Fruit fly (Drosophila melanogaster) whole organism, embryonic: ENCODE results near the gene dah.

Experiments
- CG10274 ChIP-seq: fragments of 200-800 bp; sonication (Bioruptor generic); optimal IDR thresholded peaks from 3 replicates; lab custom pipeline; 2017; ENCODE audit warnings: missing biosample characterization, mild to moderate bottlenecking, missing genetic modification characterization
- CG10565 ChIP-seq: fragments of 200-800 bp; sonication (Bioruptor generic); optimal IDR thresholded peaks from 3 replicates; lab custom pipeline; 2016; ENCODE audit warnings: missing biosample characterization, mild to moderate bottlenecking, missing genetic modification characterization
- CG11093 ChIP-seq: fragments of 200-800 bp; sonication (Bioruptor generic); IDR thresholded peaks from 3 replicates; pipeline ENCODE4 v1.3.6; 2022; ENCODE audit warnings: missing biosample characterization, missing genetic modification characterization
- CG11560 ChIP-seq: fragments of 200-800 bp; sonication (Bioruptor generic); IDR thresholded peaks from 3 replicates; pipeline ENCODE4 v1.3.6; 2022; ENCODE audit warnings: missing biosample characterization, missing genetic modification characterization
- CG12071 ChIP-seq: fragments of 200-800 bp; sonication (Bioruptor generic); optimal IDR thresholded peaks from 3 replicates; lab custom pipeline; 2018; ENCODE audit warnings: missing biosample characterization, mild to moderate bottlenecking, missing genetic modification characterization
- CG1233 ChIP-seq: fragments of 200-800 bp; sonication (Bioruptor generic); optimal IDR thresholded peaks from 4 replicates; lab custom pipeline; 2018; ENCODE audit warnings: missing biosample characterization, mild to moderate bottlenecking, missing genetic modification characterization
- CG12769 ChIP-seq: fragments of 200-800 bp; sonication (Bioruptor generic); optimal IDR thresholded peaks from 2 replicates; lab custom pipeline; 2019; ENCODE audit warnings: missing biosample characterization, mild to moderate bottlenecking, missing genetic modification characterization, moderate library complexity
- CG13123 ChIP-seq: fragments of 200-800 bp; sonication (Bioruptor generic); optimal IDR thresholded peaks from 2 replicates; lab custom pipeline; 2016; ENCODE audit warnings: missing biosample characterization, missing genetic modification characterization
- CG13287 ChIP-seq: fragments of 200-800 bp; sonication (Bioruptor generic); IDR thresholded peaks from 2 replicates; pipeline ENCODE4 v1.3.6; 2022; ENCODE audit warnings: missing biosample characterization, missing genetic modification characterization; ENCODE audit not compliant: partially characterized antibody
- CG14860 ChIP-seq: fragments of 200-800 bp; sonication (Bioruptor generic); IDR thresholded peaks from 3 replicates; pipeline ENCODE4 v1.3.6; 2022; ENCODE audit warnings: missing biosample characterization, missing genetic modification characterization; ENCODE audit not compliant: partially characterized antibody
- CG16815 ChIP-seq: fragments of 200-800 bp; sonication (Bioruptor generic); optimal IDR thresholded peaks from 3 replicates; lab custom pipeline; 2017; ENCODE audit warnings: missing biosample characterization, mild to moderate bottlenecking, missing genetic modification characterization
- CG18262 ChIP-seq: fragments of 200-800 bp; optimal IDR thresholded peaks from 3 replicates; lab custom pipeline; 2019; ENCODE audit warnings: missing biosample characterization, mild to moderate bottlenecking, missing genetic modification characterization, moderate library complexity
- CG2199 ChIP-seq: fragments of 200-800 bp; sonication (Bioruptor generic); IDR thresholded peaks from 3 replicates; pipeline ENCODE4 v1.3.6; 2022; ENCODE audit warnings: missing biosample characterization, missing genetic modification characterization
- CG2202 ChIP-seq: fragments of 200-800 bp; sonication (Bioruptor generic); optimal IDR thresholded peaks from 2 replicates; lab custom pipeline; 2018; ENCODE audit warnings: missing biosample characterization, mild to moderate bottlenecking, missing genetic modification characterization
- CG34376 ChIP-seq: fragments of 200-800 bp; sonication (Bioruptor generic); optimal IDR thresholded peaks from 2 replicates; lab custom pipeline; 2018; ENCODE audit warnings: missing biosample characterization, mild to moderate bottlenecking, missing genetic modification characterization
- CG4854 ChIP-seq: fragments of 200-800 bp; sonication (Bioruptor generic); optimal IDR thresholded peaks from 2 replicates; lab custom pipeline; 2016; ENCODE audit warnings: missing biosample characterization, missing genetic modification characterization, inconsistent platforms
- CHES-1-like ChIP-seq: fragments of 200-800 bp; sonication (Bioruptor generic); optimal IDR thresholded peaks from 2 replicates; lab custom pipeline; 2016; ENCODE audit warnings: missing biosample characterization, missing genetic modification characterization
- Dip2 ChIP-seq: fragments of 200-800 bp; sonication (Bioruptor generic); IDR thresholded peaks from 2 replicates; pipeline ENCODE4 v1.3.6; 2022; ENCODE audit warnings: missing biosample characterization, missing genetic modification characterization
- E2f1 ChIP-seq: fragments of 200-800 bp; sonication (Bioruptor generic); IDR thresholded peaks from 2 replicates; pipeline ENCODE4 v1.3.6; 2022; ENCODE audit warnings: missing biosample characterization, missing genetic modification characterization
- Ets65A ChIP-seq: fragments of 200-800 bp; sonication (Bioruptor generic); peaks from one replicate; lab custom pipeline; 2016; ENCODE audit warnings: missing biosample characterization, missing genetic modification characterization
- Fer1 ChIP-seq: fragments of 200-800 bp; sonication (Bioruptor generic); optimal IDR thresholded peaks from 2 replicates; lab custom pipeline; 2017; ENCODE audit warnings: missing biosample characterization, mild to moderate bottlenecking, missing genetic modification characterization
- GATAe ChIP-seq: fragments of 200-800 bp; sonication (Bioruptor generic); conservative IDR thresholded peaks from 2 replicates; pipeline ENCODE4 v1.3.6; 2022; ENCODE audit warnings: missing biosample characterization, missing genetic modification characterization
- HLH54F ChIP-seq: fragments of 200-800 bp; sonication (Bioruptor generic); optimal IDR thresholded peaks from 3 replicates; lab custom pipeline; 2016; ENCODE audit warnings: missing biosample characterization, missing genetic modification characterization
- Hey ChIP-seq: fragments of 200-800 bp; sonication (Bioruptor generic); optimal IDR thresholded peaks from 3 replicates; lab custom pipeline; 2018; ENCODE audit warnings: missing biosample characterization, mild to moderate bottlenecking, missing genetic modification characterization
- Hmr ChIP-seq: fragments of 200-800 bp; sonication (Bioruptor generic); optimal IDR thresholded peaks from 3 replicates; lab custom pipeline; 2017; ENCODE audit warnings: mild to moderate bottlenecking, missing biosample characterization, missing genetic modification reagents, missing genetic modification characterization
- Hr51 ChIP-seq, 2 experiments: fragments of 200-800 bp; sonication (Bioruptor generic); optimal IDR thresholded peaks; 2 replicates in 1 of 2; 3 replicates in 1 of 2; lab custom pipeline; 2016 to 2018; ENCODE audit warnings: missing biosample characterization in 2 of 2, missing genetic modification characterization in 2 of 2, mild to moderate bottlenecking in 1 of 2, moderate library complexity in 1 of 2
- Lhr ChIP-seq: fragments of 200-800 bp; sonication (Bioruptor generic); optimal IDR thresholded peaks from 3 replicates; lab custom pipeline; 2017; ENCODE audit warnings: mild to moderate bottlenecking, missing biosample characterization, missing genetic modification reagents, missing genetic modification characterization
- Med ChIP-seq: fragments of 200-800 bp; sonication (Bioruptor generic); peaks from one replicate; lab custom pipeline; 2016; ENCODE audit warnings: missing biosample characterization, missing genetic modification characterization, mild to moderate bottlenecking, inconsistent platforms, moderate library complexity
- Nf-YC ChIP-seq: fragments of 200-800 bp; optimal IDR thresholded peaks from 3 replicates; lab custom pipeline; 2019; ENCODE audit warnings: missing biosample characterization, mild to moderate bottlenecking, missing genetic modification characterization, moderate library complexity
- Trl ChIP-seq, 3 experiments: fragments of >200 bp in 2 of 3; fragments of 200-800 bp in 1 of 3; sonication (Bioruptor generic) in 1 of 3; optimal IDR thresholded peaks; 2 replicates in 1 of 3; 3 replicates in 2 of 3; lab custom pipeline; 2016 to 2017; ENCODE audit warnings: missing biosample characterization in 1 of 3, missing genetic modification characterization in 1 of 3
- ap ChIP-seq: fragments of 200-800 bp; sonication (Bioruptor generic); IDR thresholded peaks from 2 replicates; pipeline ENCODE4 v1.3.6; 2022; ENCODE audit warnings: missing biosample characterization, missing genetic modification characterization
- caup ChIP-seq: fragments of 200-800 bp; sonication (Bioruptor generic); optimal IDR thresholded peaks from 3 replicates; lab custom pipeline; 2017; ENCODE audit warnings: missing biosample characterization, mild to moderate bottlenecking, missing genetic modification characterization, moderate library complexity; ENCODE audit not compliant: severe bottlenecking
- cg ChIP-seq: fragments of 200-800 bp; sonication (Bioruptor generic); optimal IDR thresholded peaks from 3 replicates; lab custom pipeline; 2019; ENCODE audit warnings: missing biosample characterization, mild to moderate bottlenecking, missing genetic modification characterization, moderate library complexity
- grn ChIP-seq: fragments of 200-800 bp; sonication (Bioruptor generic); optimal IDR thresholded peaks from 3 replicates; lab custom pipeline; 2017; ENCODE audit warnings: missing biosample characterization, missing genetic modification characterization
- gsb ChIP-seq: fragments of 200-800 bp; sonication (Bioruptor generic); IDR thresholded peaks from 2 replicates; pipeline ENCODE4 v1.3.6; 2022; ENCODE audit warnings: missing biosample characterization, missing genetic modification characterization
- hbn ChIP-seq: fragments of 200-800 bp; sonication (Bioruptor generic); IDR thresholded peaks from 2 replicates; pipeline ENCODE4 v1.3.6; 2022; ENCODE audit warnings: missing biosample characterization, missing genetic modification characterization; ENCODE audit not compliant: partially characterized antibody
- jigr1 ChIP-seq: fragments of 200-800 bp; sonication (Bioruptor generic); IDR thresholded peaks from 3 replicates; pipeline ENCODE4 v1.3.6; 2022; ENCODE audit warnings: missing biosample characterization, missing genetic modification characterization
- jing ChIP-seq: fragments of 200-800 bp; sonication (Bioruptor generic); optimal IDR thresholded peaks from 2 replicates; lab custom pipeline; 2018; ENCODE audit warnings: missing biosample characterization, mild to moderate bottlenecking, missing genetic modification characterization
- mld ChIP-seq: fragments of 200-800 bp; sonication (Bioruptor generic); IDR thresholded peaks from 3 replicates; pipeline ENCODE4 v1.3.6; 2022; ENCODE audit warnings: missing biosample characterization, missing genetic modification characterization; ENCODE audit not compliant: partially characterized antibody
- org-1 ChIP-seq: fragments of 200-800 bp; sonication (Bioruptor generic); optimal IDR thresholded peaks from 2 replicates; lab custom pipeline; 2017; ENCODE audit warnings: missing biosample characterization, missing genetic modification characterization
- phol ChIP-seq: fragments of 200-800 bp; sonication (Bioruptor generic); optimal IDR thresholded peaks from 3 replicates; lab custom pipeline; 2018; ENCODE audit warnings: missing biosample characterization, mild to moderate bottlenecking, missing genetic modification characterization, moderate library complexity
- repo ChIP-seq: fragments of 200-800 bp; sonication (Bioruptor generic); optimal IDR thresholded peaks from 2 replicates; lab custom pipeline; 2016; ENCODE audit warnings: missing biosample characterization, missing genetic modification characterization
- sd ChIP-seq: fragments of 200-800 bp; sonication (Bioruptor generic); optimal IDR thresholded peaks from 3 replicates; lab custom pipeline; 2018; ENCODE audit warnings: missing biosample characterization, mild to moderate bottlenecking, missing genetic modification characterization, moderate library complexity
- stwl ChIP-seq: fragments of 200-800 bp; sonication (Bioruptor generic); optimal IDR thresholded peaks from 3 replicates; lab custom pipeline; 2018; ENCODE audit warnings: missing biosample characterization, mild to moderate bottlenecking, missing genetic modification characterization, moderate library complexity
- sug ChIP-seq: fragments of 200-800 bp; optimal IDR thresholded peaks from 2 replicates; lab custom pipeline; 2019; ENCODE audit warnings: missing biosample characterization, mild to moderate bottlenecking, missing genetic modification characterization, moderate library complexity
- unc-4 ChIP-seq: fragments of 200-800 bp; sonication (Bioruptor generic); IDR thresholded peaks from 2 replicates; pipeline ENCODE4 v1.3.6; 2022; ENCODE audit warnings: missing biosample characterization, missing genetic modification characterization; ENCODE audit not compliant: partially characterized antibody
- vfl ChIP-seq: fragments of 200-800 bp; sonication (Bioruptor generic); optimal IDR thresholded peaks from 2 replicates; lab custom pipeline; 2016; ENCODE audit warnings: missing biosample characterization, missing genetic modification characterization
- vnd ChIP-seq: fragments of 200-800 bp; sonication (Bioruptor generic); IDR thresholded peaks from 3 replicates; pipeline ENCODE4 v1.3.6; 2022; ENCODE audit warnings: missing biosample characterization, missing genetic modification characterization; ENCODE audit not compliant: partially characterized antibody
- wor ChIP-seq: fragments of 200-800 bp; sonication (Bioruptor generic); IDR thresholded peaks from 2 replicates; pipeline ENCODE4 v1.3.6; 2022; ENCODE audit warnings: missing biosample characterization, missing genetic modification characterization

The dah gene

dm6 chrX:15307485-15308138, 20.5 kb upstream of the dah start (continued):
- TF ChIP-seq CG11093 (GFP tag; lab: Robert Waterston, UW) (no peak), Ets65A (no peak), Med (GFP tag; lab: Kevin White, UChicago) (peak; percentile 46), GATAe (GFP tag; lab: Robert Waterston, UW) (no peak), CG14860 (GFP tag; lab: Robert Waterston, UW) (no peak), CG4854 (GFP tag; lab: Kevin White, UChicago) (no peak), Lhr (GFP tag; lab: Kevin White, UChicago) (no peak), Dip2 (GFP tag; lab: Robert Waterston, UW) (no peak), jing (GFP tag; lab: Kevin White, UChicago) (no peak), org-1 (GFP tag; lab: Kevin White, UChicago) (no peak), vfl (GFP tag; lab: Kevin White, UChicago) (no peak), CG34376 (GFP tag; lab: Kevin White, UChicago) (peak; percentile 43), Trl (optimal IDR thresholded peaks at IDR 0.05; lab: Kevin White, UChicago) (no peak), Trl (GFP tag; optimal IDR thresholded peaks at IDR 0.05; lab: Kevin White, UChicago) (no peak), cg (no peak), gsb (GFP tag; lab: Robert Waterston, UW) (no peak), CG12769 (peak; percentile 3), repo (GFP tag; lab: Kevin White, UChicago) (no peak), Hmr (GFP tag; lab: Kevin White, UChicago) (peak; percentile 9), Nf-YC (no peak), caup (GFP tag; lab: Kevin White, UChicago) (peak; percentile 20), CG16815 (GFP tag; lab: Kevin White, UChicago) (no peak), jigr1 (GFP tag; lab: Robert Waterston, UW) (no peak), CHES-1-like (GFP tag; lab: Kevin White, UChicago) (no peak), Fer1 (GFP tag; lab: Kevin White, UChicago) (peak; percentile 27), phol (tag; lab: Kevin White, UChicago) (no peak), grn (peak; percentile 55), CG2199 (no peak), CG2202 (tag; lab: Kevin White, UChicago) (no peak), CG13123 (GFP tag; lab: Kevin White, UChicago) (no peak), Hr51 (GFP tag; optimal IDR thresholded peaks at IDR 0.05; lab: Kevin White, UChicago) (no peak), vnd (GFP tag; lab: Robert Waterston, UW) (no peak), CG10274 (GFP tag; lab: Kevin White, UChicago) (no peak), CG10565 (no peak), mld (GFP tag; lab: Robert Waterston, UW) (no peak), sug (peak; percentile 98), CG18262 (tag; lab: Kevin White, UChicago) (no peak), E2f1 (no peak), hbn (GFP tag; lab: Robert Waterston, UW) (no peak), Hey (peak; percentile 10), stwl (tag; lab: Kevin White, UChicago) (no peak), HLH54F (GFP tag; lab: Kevin White, UChicago) (no peak), CG1233 (GFP tag; lab: Kevin White, UChicago) (no peak), wor (no peak), ap (GFP tag; lab: Robert Waterston, UW) (no peak), CG11560 (tag; lab: Robert Waterston, UW) (no peak), CG13287 (no peak), sd (tag; lab: Kevin White, UChicago) (peak; percentile 87), unc-4 (GFP tag; lab: Robert Waterston, UW) (no peak), CG12071 (GFP tag; lab: Kevin White, UChicago) (no peak)
